Fruit fly (Drosophila melanogaster): ENCODE data around the gene Acbp5.

Gene Acbp5

dm6 chr3L:8763037-8763454 is 25.3 kb downstream of the Acbp5 start (continued):
- TF ChIP-seq CG10274 (GFP tag; optimal IDR thresholded peaks at IDR 0.05) (no peak), D19A (tag; optimal IDR thresholded peaks at IDR 0.05) (peak; percentile 3), CG9437 (GFP tag; optimal IDR thresholded peaks at IDR 0.05) (peak; percentile 15), ato (GFP tag; IDR thresholded peaks at IDR 0.05; ENCODE audit: partially characterized antibody) (no peak), CG31441 (GFP tag; IDR thresholded peaks at IDR 0.05) (peak; percentile 55), CG12769 (tag; optimal IDR thresholded peaks at IDR 0.05) (peak; percentile 68), CG31224 (GFP tag; IDR thresholded peaks at IDR 0.05) (no peak), CG9609 (GFP tag; optimal IDR thresholded peaks at IDR 0.05) (peak; percentile 16), NK7.1 (GFP tag; optimal IDR thresholded peaks at IDR 0.05) (no peak), sr (GFP tag; IDR thresholded peaks at IDR 0.05) (peak; percentile 96), mld (GFP tag; IDR thresholded peaks at IDR 0.05; ENCODE audit: partially characterized antibody) (0 out of 3 replicates have a peak, but pooled peaks have one; percentile 17), ap (GFP tag; IDR thresholded peaks at IDR 0.05) (peak; percentile 38; the same call in 1 of the 2 replicates), row (GFP tag; IDR thresholded peaks at IDR 0.05) (peak; percentile 76), Lim3 (GFP tag; IDR thresholded peaks at IDR 0.05) (no peak), Bgb (GFP tag; IDR thresholded peaks at IDR 0.05; ENCODE audit: partially characterized antibody) (peak; percentile 34; the same call in 1 of the 2 replicates), CG6689 (GFP tag; IDR thresholded peaks at IDR 0.05) (peak; percentile 59), CG7928 (GFP tag; optimal IDR thresholded peaks at IDR 0.05) (no peak), chinmo (GFP tag; IDR thresholded peaks at IDR 0.05; ENCODE audit: partially characterized antibody) (peak; percentile 94; the same call in 3 of the 4 replicates), CG2116 (GFP tag; optimal IDR thresholded peaks at IDR 0.05) (no peak), ash1 (GFP tag; optimal IDR thresholded peaks at IDR 0.05) (no peak), E2f2 (GFP tag; IDR thresholded peaks at IDR 0.05) (peak; percentile 38; the same call in 1 of the 2 replicates), Neu2 (GFP tag; optimal IDR thresholded peaks at IDR 0.05; ENCODE audit: borderline replicate concordance) (no peak), hbn (GFP tag; IDR thresholded peaks at IDR 0.05; ENCODE audit: partially characterized antibody) (no peak), mam (GFP tag; optimal IDR thresholded peaks at IDR 0.05) (no peak), sna (GFP tag; IDR thresholded peaks at IDR 0.05; ENCODE audit: partially characterized antibody) (no peak), seq (GFP tag; IDR thresholded peaks at IDR 0.05) (no peak), lov (optimal IDR thresholded peaks at IDR 0.05) (no peak), lov (GFP tag; IDR thresholded peaks at IDR 0.05) (0 out of 3 replicates have a peak, but pooled peaks have one; percentile 66), CG2199 (GFP tag; IDR thresholded peaks at IDR 0.05) (no peak), bsh (GFP tag; optimal IDR thresholded peaks at IDR 0.05) (peak in 1 of 2 experiments; percentile 46), CG8290 (GFP tag; optimal IDR thresholded peaks at IDR 0.05) (no peak), CG8290 (tag; optimal IDR thresholded peaks at IDR 0.05) (peak in 1 of 2 experiments; percentile 31), tup (GFP tag; optimal IDR thresholded peaks at IDR 0.05) (no peak), chif (GFP tag; optimal IDR thresholded peaks at IDR 0.05) (peak; percentile 10 to 55), peb (GFP tag; IDR thresholded peaks at IDR 0.05) (no peak), en (GFP tag; optimal IDR thresholded peaks at IDR 0.05) (no peak), vvl (GFP tag; IDR thresholded peaks at IDR 0.05) (peak; percentile 75), E2f1 (GFP tag; IDR thresholded peaks at IDR 0.05) (peak; percentile 32; the same call in 1 of the 2 replicates), tap (tag; optimal IDR thresholded peaks at IDR 0.05) (no peak), CG4730 (GFP tag; IDR thresholded peaks at IDR 0.05) (peak; percentile 21; the same call in 1 of the 2 replicates), Med (GFP tag) (peak; percentile 54), CG2678 (tag; optimal IDR thresholded peaks at IDR 0.05) (no peak), wdn (GFP tag; IDR thresholded peaks at IDR 0.05) (no peak), gsb (GFP tag; IDR thresholded peaks at IDR 0.05) (peak; percentile 54; the same call in 1 of the 2 replicates), Optix (GFP tag; IDR thresholded peaks at IDR 0.05) (no peak), Deaf1 (tag; optimal IDR thresholded peaks at IDR 0.05) (no peak), knrl (GFP tag; IDR thresholded peaks at IDR 0.05; ENCODE audit: partially characterized antibody) (no peak; the same call in 2 of the 3 replicates), prd (optimal IDR thresholded peaks at IDR 0.05) (no peak), prd (GFP tag; IDR thresholded peaks at IDR 0.05) (peak; percentile 52; the same call in 1 of the 3 replicates), sob (GFP tag; IDR thresholded peaks at IDR 0.05) (peak; percentile 46; the same call in 1 of the 2 replicates), CG14860 (GFP tag; IDR thresholded peaks at IDR 0.05; ENCODE audit: partially characterized antibody) (peak; percentile 57; the same call in 2 of the 3 replicates)

All from whole organism, embryonic.